Worm (Caenorhabditis elegans) whole organism, L1 larva: ENCODE results near the gene marg-1.

Source experiments
- C04F5.9 ChIP-seq: sonication (generic microtip); optimal IDR thresholded peaks from 2 replicates; lab custom pipeline; 2016; ENCODE audit warnings: missing genetic modification characterization, missing compliant biosample characterization
- C16A3.4 ChIP-seq: fragments of 150-350 bp; optimal IDR thresholded peaks from 2 replicates; lab custom pipeline; 2014; ENCODE audit warnings: missing biosample characterization, missing genetic modification characterization
- C34B4.2 ChIP-seq: sonication (generic microtip); optimal IDR thresholded peaks from 2 replicates; lab custom pipeline; 2017; ENCODE audit warnings: mild to moderate bottlenecking, missing genetic modification characterization, missing compliant biosample characterization
- Y116A8C.19 ChIP-seq: sonication (generic microtip); optimal IDR thresholded peaks from 2 replicates; lab custom pipeline; 2016; ENCODE audit warnings: missing compliant biosample characterization, missing genetic modification characterization, borderline replicate concordance
- alr-1 ChIP-seq: fragments of 200-800 bp; sonication (Bioruptor generic); optimal IDR thresholded peaks from 2 replicates; lab custom pipeline; 2018; ENCODE audit warnings: borderline replicate concordance, mild to moderate bottlenecking, missing genetic modification characterization, missing compliant biosample characterization
- ama-1 ChIP-seq: fragments of 150-350 bp; optimal IDR thresholded peaks from 2 replicates; lab custom pipeline; 2014
- blmp-1 ChIP-seq: fragments of 150-350 bp; optimal IDR thresholded peaks from 2 replicates; lab custom pipeline; 2014; ENCODE audit warnings: missing biosample characterization, missing genetic modification characterization
- ceh-8 ChIP-seq: fragments of 200-800 bp; sonication (Bioruptor generic); optimal IDR thresholded peaks from 2 replicates; lab custom pipeline; 2018; ENCODE audit warnings: mild to moderate bottlenecking, missing genetic modification characterization, moderate library complexity, missing compliant biosample characterization
- ceh-82 ChIP-seq, 3 experiments: fragments of 150-350 bp in 1 of 3; sonication (generic microtip) in 2 of 3; optimal IDR thresholded peaks; 2 replicates each; lab custom pipeline; 2014 to 2017; ENCODE audit warnings: missing biosample characterization in 3 of 3, missing genetic modification characterization in 3 of 3
- dpl-1 ChIP-seq, 3 experiments: fragments of 150-350 bp in 2 of 3; sonication (generic microtip) in 1 of 3; optimal IDR thresholded peaks; 2 replicates each; lab custom pipeline; 2014 to 2017; ENCODE audit warnings: missing biosample characterization in 3 of 3, missing genetic modification characterization in 3 of 3, missing genetic modification reagents in 3 of 3
- dsc-1 ChIP-seq: sonication (generic microtip); optimal IDR thresholded peaks from 2 replicates; lab custom pipeline; 2016; ENCODE audit warnings: mild to moderate bottlenecking, missing genetic modification characterization, missing compliant biosample characterization
- efl-1 ChIP-seq, 4 experiments: fragments of 150-350 bp; optimal IDR thresholded peaks in 3 of 4; peaks in 1 of 4; 1 replicate in 1 of 4; 2 replicates in 3 of 4; lab custom pipeline; 2014; ENCODE audit warnings: missing biosample characterization in 2 of 4, missing genetic modification characterization in 2 of 4, missing genetic modification reagents in 2 of 4
- egl-13 ChIP-seq: sonication (generic microtip); optimal IDR thresholded peaks from 2 replicates; lab custom pipeline; 2016; ENCODE audit warnings: missing genotype, missing genetic modification reagents, missing genetic modification characterization, missing compliant biosample characterization
- fkh-4 ChIP-seq: sonication (generic microtip); optimal IDR thresholded peaks from 2 replicates; lab custom pipeline; 2016; ENCODE audit warnings: missing compliant biosample characterization, missing genetic modification characterization, borderline replicate concordance
- fkh-8 ChIP-seq: sonication (generic microtip); optimal IDR thresholded peaks from 2 replicates; lab custom pipeline; 2016; ENCODE audit warnings: mild to moderate bottlenecking, missing genetic modification characterization, missing compliant biosample characterization
- hlh-17 ChIP-seq: fragments of 200-800 bp; sonication (Bioruptor generic); optimal IDR thresholded peaks from 2 replicates; lab custom pipeline; 2018; ENCODE audit warnings: missing genetic modification characterization, mild to moderate bottlenecking, missing compliant biosample characterization, moderate library complexity, borderline replicate concordance
- hlh-4 ChIP-seq: sonication (generic microtip); optimal IDR thresholded peaks from 2 replicates; lab custom pipeline; 2016; ENCODE audit warnings: mild to moderate bottlenecking, missing genetic modification characterization, missing compliant biosample characterization
- lin-14 ChIP-seq: fragments of 200-800 bp; sonication (Bioruptor generic); optimal IDR thresholded peaks from 2 replicates; lab custom pipeline; 2018; ENCODE audit warnings: mild to moderate bottlenecking, missing genetic modification characterization, moderate library complexity, missing compliant biosample characterization
- lin-15B ChIP-seq: fragments of 150-350 bp; sonication (generic microtip); optimal IDR thresholded peaks from 3 replicates; lab custom pipeline; 2014; ENCODE audit warnings: missing biosample characterization, missing genetic modification characterization
- lin-35 ChIP-seq, 2 experiments: fragments of 150-350 bp; optimal IDR thresholded peaks; 2 replicates each; lab custom pipeline; 2014; ENCODE audit warnings: missing biosample characterization in 2 of 2, missing genetic modification characterization in 2 of 2, missing genetic modification reagents in 2 of 2
- lsy-2 ChIP-seq, 2 experiments: fragments of 150-350 bp; optimal IDR thresholded peaks; 2 replicates each; lab custom pipeline; 2014; ENCODE audit warnings: missing biosample characterization in 2 of 2, missing genetic modification characterization in 2 of 2
- mef-2 ChIP-seq: fragments of 150-350 bp; optimal IDR thresholded peaks from 2 replicates; lab custom pipeline; 2014; ENCODE audit warnings: missing biosample characterization, missing genetic modification characterization
- mep-1 ChIP-seq: fragments of 150-350 bp; optimal IDR thresholded peaks from 2 replicates; lab custom pipeline; 2014; ENCODE audit warnings: missing biosample characterization, missing genetic modification characterization
- nhr-19 ChIP-seq: fragments of 200-800 bp; sonication (Bioruptor generic); conservative IDR thresholded peaks from 2 replicates; pipeline ENCODE4 v1.3.6; 2022; ENCODE audit warnings: missing genetic modification characterization, missing compliant biosample characterization
- nhr-20 ChIP-seq: sonication (generic microtip); optimal IDR thresholded peaks from 2 replicates; lab custom pipeline; 2016; ENCODE audit warnings: mild to moderate bottlenecking, missing genetic modification characterization, missing compliant biosample characterization
- nhr-237 ChIP-seq: fragments of 150-350 bp; optimal IDR thresholded peaks from 2 replicates; lab custom pipeline; 2014; ENCODE audit warnings: missing biosample characterization, missing genetic modification characterization
- nhr-28 ChIP-seq: fragments of 150-350 bp; optimal IDR thresholded peaks from 2 replicates; lab custom pipeline; 2014; ENCODE audit warnings: missing biosample characterization, missing genetic modification characterization
- nhr-47 ChIP-seq: sonication (generic microtip); optimal IDR thresholded peaks from 2 replicates; lab custom pipeline; 2016; ENCODE audit warnings: mild to moderate bottlenecking, missing genetic modification characterization, moderate library complexity, missing compliant biosample characterization
- nhr-71 ChIP-seq: sonication (generic microtip); optimal IDR thresholded peaks from 2 replicates; lab custom pipeline; 2016; ENCODE audit warnings: mild to moderate bottlenecking, missing genetic modification characterization, moderate library complexity, missing compliant biosample characterization
- nhr-84 ChIP-seq: sonication (generic microtip); optimal IDR thresholded peaks from 2 replicates; lab custom pipeline; 2017; ENCODE audit warnings: missing biosample characterization, missing genetic modification characterization
- nhr-85 ChIP-seq: sonication (generic microtip); peaks from one replicate; lab custom pipeline; 2016; ENCODE audit warnings: missing genetic modification characterization, inconsistent platforms, missing compliant biosample characterization
- rnt-1 ChIP-seq: sonication (generic microtip); optimal IDR thresholded peaks from 2 replicates; lab custom pipeline; 2016; ENCODE audit warnings: mild to moderate bottlenecking, missing genetic modification characterization, moderate library complexity, missing compliant biosample characterization
- snu-23 ChIP-seq: sonication (generic microtip); optimal IDR thresholded peaks from 2 replicates; lab custom pipeline; 2016; ENCODE audit warnings: missing genetic modification characterization, missing compliant biosample characterization
- sox-4 ChIP-seq: sonication (generic microtip); optimal IDR thresholded peaks from 2 replicates; lab custom pipeline; 2016; ENCODE audit warnings: missing genetic modification characterization, missing compliant biosample characterization
- sptf-1 ChIP-seq: fragments of 150-350 bp; optimal IDR thresholded peaks from 2 replicates; lab custom pipeline; 2014; ENCODE audit warnings: missing biosample characterization, missing genetic modification characterization
- swsn-7 ChIP-seq: sonication (generic microtip); optimal IDR thresholded peaks from 2 replicates; lab custom pipeline; 2016; ENCODE audit warnings: missing genetic modification characterization, missing compliant biosample characterization
- tbx-2 ChIP-seq: sonication (generic microtip); optimal IDR thresholded peaks from 2 replicates; lab custom pipeline; 2016; ENCODE audit warnings: missing genetic modification characterization, missing compliant biosample characterization
- unc-130 ChIP-seq: fragments of 150-350 bp; optimal IDR thresholded peaks from 2 replicates; lab custom pipeline; 2017; ENCODE audit warnings: missing biosample characterization, missing genetic modification characterization, inconsistent platforms
- unc-30 ChIP-seq: sonication (generic microtip); optimal IDR thresholded peaks from 2 replicates; lab custom pipeline; 2017; ENCODE audit warnings: missing biosample characterization, missing genetic modification characterization
- vab-15 ChIP-seq: sonication (generic microtip); optimal IDR thresholded peaks from 2 replicates; lab custom pipeline; 2017; ENCODE audit warnings: missing genotype, mild to moderate bottlenecking, missing genetic modification characterization, missing compliant biosample characterization
- xbp-1 ChIP-seq: sonication (generic microtip); optimal IDR thresholded peaks from 2 replicates; lab custom pipeline; 2016; ENCODE audit warnings: missing genetic modification characterization, missing compliant biosample characterization
- ztf-4 ChIP-seq: fragments of 150-350 bp; optimal IDR thresholded peaks from 2 replicates; lab custom pipeline; 2014; ENCODE audit warnings: missing biosample characterization, missing genetic modification characterization

Gene marg-1

DNA sequence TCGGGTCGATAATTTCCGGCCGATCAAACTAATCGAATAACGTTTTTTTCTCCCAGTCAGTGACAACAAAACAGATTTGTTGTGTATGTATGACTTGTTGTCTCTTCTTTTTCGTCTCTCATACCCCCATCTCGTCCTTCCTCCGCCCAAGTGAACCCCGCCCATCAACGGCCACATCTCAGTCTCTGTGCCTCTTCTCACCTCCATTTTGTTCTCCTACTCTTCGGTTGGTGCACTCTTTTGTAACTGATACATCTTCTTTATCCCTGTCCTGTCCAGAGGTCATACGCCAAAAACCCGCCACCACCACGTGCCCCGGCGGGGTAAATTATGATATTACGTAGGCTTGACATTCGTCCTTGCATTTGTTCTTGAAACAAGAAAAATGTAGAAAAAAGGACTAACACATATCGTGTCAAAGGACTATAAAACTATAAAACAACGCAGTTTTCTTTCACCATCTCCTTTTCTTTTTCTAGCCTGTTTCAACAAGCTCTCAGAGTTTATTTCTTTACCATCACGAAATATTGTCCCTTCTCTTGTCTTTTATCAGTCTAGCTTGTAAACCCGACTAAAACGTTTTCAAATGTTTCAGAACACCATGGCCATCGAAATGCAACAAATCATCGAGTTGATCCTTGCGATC lies 6.6 kb upstream of the marg-1 start, which contains the start of gene pmpl-1 (continued):
- TF ChIP-seq fkh-8 (tag; lab: Kevin White, UChicago) (no peak), sptf-1 (tag; lab: Kevin White, UChicago) (no peak)
- TF ChIP-seq, all 84 proteins: peak for 27

DNA sequence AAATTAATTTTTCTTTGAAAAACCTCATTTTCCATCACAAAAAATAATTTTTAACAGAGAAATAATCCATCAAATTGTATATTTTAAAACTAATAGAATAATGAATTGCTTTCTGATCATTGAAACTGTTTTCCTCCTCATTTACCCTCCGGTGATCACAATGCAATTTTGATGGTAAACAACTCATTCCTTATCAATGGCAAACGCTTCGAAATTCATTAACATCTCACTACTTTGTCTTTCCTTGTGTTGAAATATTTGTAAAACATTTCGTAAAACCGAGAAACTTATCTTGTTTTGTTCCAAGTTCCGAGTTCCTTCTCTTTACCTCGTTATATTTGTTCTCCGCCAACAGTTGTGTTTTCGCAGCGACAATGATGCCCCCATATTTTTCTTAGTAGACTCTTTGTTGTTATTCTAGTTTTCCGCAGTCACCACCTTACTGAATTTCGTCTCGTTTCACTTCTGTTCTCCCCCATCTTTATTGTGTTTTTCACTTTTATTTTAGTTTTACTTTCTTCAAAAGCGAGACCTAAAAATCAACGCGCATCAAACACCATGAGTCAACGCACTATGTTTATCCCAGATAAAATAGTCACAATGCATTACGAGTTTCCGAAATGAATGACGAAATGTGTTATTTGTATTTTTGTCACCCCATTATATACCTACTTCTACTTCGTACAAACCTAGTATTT lies 4.3 kb upstream of the marg-1 start:
- TF ChIP-seq blmp-1 (tag; lab: Kevin White, UChicago) (peak; percentile 81), hlh-4 (tag; lab: Kevin White, UChicago) (no peak), ama-1 (lab: Kevin White, UChicago) (no peak), Y116A8C.19 (tag; lab: Kevin White, UChicago) (no peak), lin-14 (GFP tag; lab: Kevin White, UChicago) (peak; percentile 17), unc-130 (tag; lab: Kevin White, UChicago) (no peak), nhr-84 (no peak), alr-1 (no peak), lin-35 (GFP tag; optimal IDR thresholded peaks at IDR 0.05; lab: Kevin White, UChicago) (peak in 1 of 2 experiments; percentile 11), nhr-85 (tag; lab: Kevin White, UChicago) (peak; percentile 84), C16A3.4 (tag; lab: Kevin White, UChicago) (no peak), fkh-4 (tag; lab: Kevin White, UChicago) (no peak), sox-4 (tag; lab: Kevin White, UChicago) (no peak), dpl-1 (GFP tag; optimal IDR thresholded peaks at IDR 0.05; lab: Kevin White, UChicago) (no peak), hlh-17 (no peak), fkh-8 (tag; lab: Kevin White, UChicago) (no peak), ceh-8 (GFP tag; lab: Kevin White, UChicago) (no peak), egl-13 (tag; lab: Kevin White, UChicago) (no peak), lin-15B (tag; lab: Kevin White, UChicago) (no peak)

DNA sequence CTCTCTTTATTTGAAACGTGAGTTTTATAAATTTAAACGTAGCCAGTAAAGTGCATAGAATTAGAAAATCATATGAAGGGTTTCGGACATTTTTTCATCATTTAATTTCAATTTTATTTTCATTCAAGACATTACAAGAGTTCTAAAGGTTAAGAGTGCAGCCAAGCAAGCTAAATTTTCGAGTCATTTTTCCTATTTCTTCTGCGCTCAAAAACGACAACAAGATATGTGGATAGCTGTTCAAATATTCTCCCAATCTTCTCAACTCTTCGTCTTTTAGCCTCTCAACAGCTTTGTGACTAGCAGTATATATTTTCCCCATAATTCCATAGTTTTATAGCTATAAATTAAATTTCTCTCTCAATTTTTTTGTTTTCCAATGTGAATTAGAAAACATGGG lies 2.7 kb upstream of the marg-1 start:
- TF ChIP-seq vab-15 (tag; lab: Kevin White, UChicago) (no peak), mef-2 (tag; lab: Kevin White, UChicago) (no peak)

DNA sequence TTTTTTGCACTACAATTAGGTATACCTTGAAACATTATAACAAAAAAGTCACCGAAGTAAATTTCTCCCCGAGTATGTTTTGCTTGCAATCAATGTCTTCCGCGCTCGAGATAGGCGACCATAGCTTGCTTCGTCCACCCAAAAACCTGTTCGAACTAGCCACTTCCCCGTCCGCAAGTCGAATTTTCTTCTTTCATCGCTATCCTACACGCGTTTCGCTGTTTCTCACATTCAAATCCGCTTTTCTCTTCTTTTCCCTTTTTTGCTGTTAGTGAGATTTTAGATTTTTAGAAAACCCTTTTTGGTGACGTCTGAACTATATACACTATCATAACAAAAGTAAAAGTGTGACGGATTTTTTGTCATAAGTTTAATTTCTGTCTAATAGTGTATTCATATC lies 7.7 kb downstream of the marg-1 start:
- no peak for TF ChIP-seq efl-1 (optimal IDR thresholded peaks at IDR 0.05; lab: Kevin White, UChicago)
- peak in 1 of 2 experiments; percentile 83 for TF ChIP-seq efl-1 (GFP tag; optimal IDR thresholded peaks at IDR 0.05 in 1 of 2; lab: Kevin White, UChicago)
- no peak for TF ChIP-seq C34B4.2 (tag; lab: Kevin White, UChicago)
- TF ChIP-seq lin-14 (GFP tag; lab: Kevin White, UChicago) = peak; percentile 18
- no peak for TF ChIP-seq nhr-237
- peak; percentile 95 for TF ChIP-seq blmp-1 (tag; lab: Kevin White, UChicago)
- TF ChIP-seq ztf-4 (tag; lab: Kevin White, UChicago) = no peak
- TF ChIP-seq hlh-4 (tag; lab: Kevin White, UChicago) = no peak
- TF ChIP-seq alr-1 = no peak
- TF ChIP-seq, all 84 proteins: peak for 3

DNA sequence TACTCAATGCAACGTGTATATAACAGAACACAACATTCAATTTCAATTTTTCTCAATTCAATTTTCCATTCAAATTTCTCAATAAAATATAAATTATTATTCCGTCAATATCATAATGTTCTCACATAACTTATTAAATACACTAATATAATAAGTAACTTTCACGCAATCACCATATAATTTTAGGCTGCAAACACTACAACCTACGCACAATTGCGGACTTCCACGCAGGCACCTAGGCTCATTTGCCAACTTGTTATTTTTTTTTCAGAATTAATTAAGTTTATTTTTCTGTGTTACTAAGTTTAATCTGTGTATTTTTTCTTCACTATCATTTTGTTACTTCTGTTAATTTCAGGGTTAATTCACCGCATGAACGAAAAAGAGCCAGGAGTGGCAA lies 8.5 kb downstream of the marg-1 start, which contains the start of gene F47B7.2:
Gene F47B7.2, plus strand, starts transcription at position 358 of the 400 bp plus-strand sequence.
- TF ChIP-seq mef-2 (tag; lab: Kevin White, UChicago) (no peak), swsn-7 (tag; lab: Kevin White, UChicago) (peak; percentile 33), lsy-2 (tag; optimal IDR thresholded peaks at IDR 0.05; lab: Kevin White, UChicago) (peak; percentile 42 to 52), ceh-82 (tag; optimal IDR thresholded peaks at IDR 0.05; lab: Kevin White, UChicago) (no peak), lin-35 (GFP tag; optimal IDR thresholded peaks at IDR 0.05; lab: Kevin White, UChicago) (peak in 1 of 2 experiments; percentile 35), dsc-1 (tag; lab: Kevin White, UChicago) (peak; percentile 39), nhr-71 (tag; lab: Kevin White, UChicago) (peak; percentile 57), nhr-28 (tag; lab: Kevin White, UChicago) (no peak), tbx-2 (tag; lab: Kevin White, UChicago) (peak; percentile 32), unc-30 (no peak), rnt-1 (tag; lab: Kevin White, UChicago) (peak; percentile 25), xbp-1 (tag; lab: Kevin White, UChicago) (peak; percentile 54), lin-14 (GFP tag; lab: Kevin White, UChicago) (peak; percentile 58), nhr-47 (tag; lab: Kevin White, UChicago) (peak; percentile 60), nhr-20 (tag; lab: Kevin White, UChicago) (peak; percentile 31), mep-1 (tag; lab: Kevin White, UChicago) (peak; percentile 69), ama-1 (lab: Kevin White, UChicago) (no peak), dpl-1 (GFP tag; optimal IDR thresholded peaks at IDR 0.05; lab: Kevin White, UChicago) (peak in 1 of 3 experiments; percentile 5), snu-23 (peak; percentile 57), nhr-19 (GFP tag; lab: Robert Waterston, UW) (no peak), C04F5.9 (tag; lab: Kevin White, UChicago) (no peak), blmp-1 (tag; lab: Kevin White, UChicago) (peak; percentile 52)
